Worm (Caenorhabditis elegans): Measurements from ENCODE around the gene mrps-18C.

- no peak for TF ChIP-seq nfya-1 (tag; optimal IDR thresholded peaks at IDR 0.05; ENCODE audit: borderline replicate concordance, insufficient read depth)
- no peak for TF ChIP-seq efl-1 (GFP tag; optimal IDR thresholded peaks at IDR 0.05)
- no peak for TF ChIP-seq unc-62 (GFP tag; optimal IDR thresholded peaks at IDR 0.05)
- no peak for TF ChIP-seq K11D2.4 (GFP tag; IDR thresholded peaks at IDR 0.05)
- no peak for TF ChIP-seq B0261.1 (tag; optimal IDR thresholded peaks at IDR 0.05)
Measured at ce11 chrIII:4893540-4893939, 41.8 kb upstream of the mrps-18C start, which contains the start of gene F26F4.6.

Measured in whole organism, young adult.